Fruit fly (Drosophila melanogaster) whole organism, embryonic: ENCODE data around the gene Sox100B.

Experiments
- Ada2b ChIP-seq: fragments of 200-800 bp; sonication (Bioruptor generic); IDR thresholded peaks from 2 replicates; pipeline ENCODE4 v1.3.6; 2022; ENCODE audit warnings: missing biosample characterization, missing genetic modification characterization
- CG10267 ChIP-seq: fragments of 200-800 bp; sonication (Bioruptor generic); optimal IDR thresholded peaks from 2 replicates; lab custom pipeline; 2018; ENCODE audit warnings: missing biosample characterization, mild to moderate bottlenecking, missing genetic modification characterization, moderate library complexity
- CG10654 ChIP-seq: fragments of 200-800 bp; sonication (Bioruptor generic); optimal IDR thresholded peaks from 2 replicates; lab custom pipeline; 2016; ENCODE audit warnings: missing biosample characterization, missing genetic modification characterization
- CG10979 ChIP-seq: fragments of 200-800 bp; sonication (Bioruptor generic); optimal IDR thresholded peaks from 2 replicates; lab custom pipeline; 2018; ENCODE audit warnings: missing biosample characterization, mild to moderate bottlenecking, missing genetic modification characterization, moderate library complexity
- CG12744 ChIP-seq: fragments of 200-800 bp; sonication (Bioruptor generic); optimal IDR thresholded peaks from 2 replicates; lab custom pipeline; 2016; ENCODE audit warnings: missing biosample characterization, missing genetic modification characterization
- CG12942 ChIP-seq: fragments of 200-800 bp; sonication (Bioruptor generic); optimal IDR thresholded peaks from 3 replicates; lab custom pipeline; 2016; ENCODE audit warnings: missing biosample characterization, missing genetic modification characterization
- CG17568 ChIP-seq: fragments of 200-800 bp; sonication (Bioruptor generic); optimal IDR thresholded peaks from 2 replicates; lab custom pipeline; 2018; ENCODE audit warnings: missing biosample characterization, mild to moderate bottlenecking, missing genetic modification characterization, moderate library complexity
- CG2202 ChIP-seq: fragments of 200-800 bp; sonication (Bioruptor generic); optimal IDR thresholded peaks from 2 replicates; lab custom pipeline; 2018; ENCODE audit warnings: missing biosample characterization, mild to moderate bottlenecking, missing genetic modification characterization
- CG2889 ChIP-seq: fragments of 200-800 bp; sonication (Bioruptor generic); IDR thresholded peaks from 3 replicates; pipeline ENCODE4 v1.3.6; 2022; ENCODE audit warnings: missing biosample characterization, missing genetic modification characterization
- CG30020 ChIP-seq: fragments of 200-800 bp; optimal IDR thresholded peaks from 2 replicates; lab custom pipeline; 2019; ENCODE audit warnings: missing biosample characterization, mild to moderate bottlenecking, missing genetic modification characterization, moderate library complexity
- CG31224 ChIP-seq: fragments of 200-800 bp; sonication (Bioruptor generic); IDR thresholded peaks from 2 replicates; pipeline ENCODE4 v1.3.6; 2022; ENCODE audit warnings: missing biosample characterization, missing genetic modification characterization
- CG33557 ChIP-seq: fragments of 200-800 bp; sonication (Bioruptor generic); optimal IDR thresholded peaks from 2 replicates; lab custom pipeline; 2019; ENCODE audit warnings: missing biosample characterization, mild to moderate bottlenecking, missing genetic modification characterization, moderate library complexity
- CG4360 ChIP-seq: fragments of 200-800 bp; sonication (Bioruptor generic); IDR thresholded peaks from 2 replicates; pipeline ENCODE4 v1.3.6; 2022; ENCODE audit warnings: missing biosample characterization, missing genetic modification characterization
- CG4424 ChIP-seq: fragments of 200-800 bp; sonication (Bioruptor generic); optimal IDR thresholded peaks from 3 replicates; lab custom pipeline; 2016; ENCODE audit warnings: missing biosample characterization, missing genetic modification characterization
- CG6272 ChIP-seq: fragments of 200-800 bp; sonication (Bioruptor generic); IDR thresholded peaks from 2 replicates; pipeline ENCODE4 v1.3.6; 2022; ENCODE audit warnings: missing biosample characterization, missing genetic modification characterization
- CG6683 ChIP-seq: fragments of 200-800 bp; sonication (Bioruptor generic); optimal IDR thresholded peaks from 2 replicates; lab custom pipeline; 2017; ENCODE audit warnings: missing biosample characterization, mild to moderate bottlenecking, missing genetic modification characterization, missing genetic modification reagents
- CG7745 ChIP-seq: fragments of 200-800 bp; sonication (Bioruptor generic); optimal IDR thresholded peaks from 2 replicates; lab custom pipeline; 2018; ENCODE audit warnings: missing biosample characterization, mild to moderate bottlenecking, missing genetic modification characterization, moderate library complexity
- CG7928 ChIP-seq: fragments of 200-800 bp; sonication (Bioruptor generic); optimal IDR thresholded peaks from 2 replicates; lab custom pipeline; 2017; ENCODE audit warnings: missing biosample characterization, mild to moderate bottlenecking, missing genetic modification characterization
- CG7963 ChIP-seq: fragments of 200-800 bp; sonication (Bioruptor generic); IDR thresholded peaks from 3 replicates; pipeline ENCODE4 v1.3.6; 2022; ENCODE audit warnings: missing biosample characterization, missing genetic modification characterization; ENCODE audit not compliant: partially characterized antibody
- CG8388 ChIP-seq: fragments of 200-800 bp; sonication (Bioruptor generic); optimal IDR thresholded peaks from 2 replicates; lab custom pipeline; 2019; ENCODE audit warnings: missing biosample characterization, mild to moderate bottlenecking, missing genetic modification characterization, moderate library complexity
- CG9215 ChIP-seq: fragments of 200-800 bp; sonication (Bioruptor generic); IDR thresholded peaks from 2 replicates; pipeline ENCODE4 v1.3.6; 2022; ENCODE audit warnings: missing biosample characterization, missing genetic modification characterization
- CHES-1-like ChIP-seq: fragments of 200-800 bp; sonication (Bioruptor generic); optimal IDR thresholded peaks from 2 replicates; lab custom pipeline; 2016; ENCODE audit warnings: missing biosample characterization, missing genetic modification characterization
- CkIIα-i1 ChIP-seq: fragments of 200-800 bp; sonication (Bioruptor generic); IDR thresholded peaks from 2 replicates; pipeline ENCODE4 v1.3.6; 2022; ENCODE audit warnings: missing biosample characterization, missing genetic modification characterization
- D ChIP-seq, 2 experiments: fragments of 200-800 bp in 1 of 2; fragments of >200 bp in 1 of 2; sonication (Bioruptor generic) in 1 of 2; optimal IDR thresholded peaks; 2 replicates in 1 of 2; 3 replicates in 1 of 2; lab custom pipeline; 2017; ENCODE audit warnings: mild to moderate bottlenecking in 1 of 2, missing biosample characterization in 1 of 2, missing genetic modification characterization in 1 of 2, missing genetic modification reagents in 1 of 2
- D19A ChIP-seq: fragments of 200-800 bp; optimal IDR thresholded peaks from 3 replicates; lab custom pipeline; 2019; ENCODE audit warnings: missing biosample characterization, mild to moderate bottlenecking, missing genetic modification characterization, moderate library complexity
- D19B ChIP-seq: fragments of 200-800 bp; sonication (Bioruptor generic); optimal IDR thresholded peaks from 2 replicates; lab custom pipeline; 2017; ENCODE audit warnings: missing biosample characterization, mild to moderate bottlenecking, missing genetic modification characterization
- Dll ChIP-seq: fragments of 200-800 bp; sonication (Bioruptor generic); IDR thresholded peaks from 4 replicates; pipeline ENCODE4 v1.3.6; 2022; ENCODE audit warnings: missing biosample characterization, missing genetic modification characterization; ENCODE audit not compliant: partially characterized antibody
- Dp ChIP-seq: fragments of 200-800 bp; sonication (Bioruptor generic); optimal IDR thresholded peaks from 2 replicates; lab custom pipeline; 2018; ENCODE audit warnings: missing biosample characterization, mild to moderate bottlenecking, missing genetic modification characterization, moderate library complexity
- Fer1 ChIP-seq: fragments of 200-800 bp; sonication (Bioruptor generic); optimal IDR thresholded peaks from 2 replicates; lab custom pipeline; 2017; ENCODE audit warnings: missing biosample characterization, mild to moderate bottlenecking, missing genetic modification characterization
- HLH54F ChIP-seq: fragments of 200-800 bp; sonication (Bioruptor generic); optimal IDR thresholded peaks from 3 replicates; lab custom pipeline; 2016; ENCODE audit warnings: missing biosample characterization, missing genetic modification characterization
- Hr3 ChIP-seq: fragments of 200-800 bp; sonication (Bioruptor generic); optimal IDR thresholded peaks from 3 replicates; lab custom pipeline; 2016; ENCODE audit warnings: missing biosample characterization, missing genetic modification characterization
- Opbp ChIP-seq: fragments of 200-800 bp; sonication (Bioruptor generic); IDR thresholded peaks from 3 replicates; pipeline ENCODE4 v1.3.6; 2022; ENCODE audit warnings: missing biosample characterization, missing genetic modification characterization; ENCODE audit not compliant: partially characterized antibody
- Optix ChIP-seq: fragments of 200-800 bp; sonication (Bioruptor generic); IDR thresholded peaks from 3 replicates; pipeline ENCODE4 v1.3.6; 2022; ENCODE audit warnings: missing biosample characterization, missing genetic modification characterization
- PHDP ChIP-seq: fragments of 200-800 bp; sonication (Bioruptor generic); optimal IDR thresholded peaks from 3 replicates; lab custom pipeline; 2018; ENCODE audit warnings: missing biosample characterization, mild to moderate bottlenecking, missing genetic modification characterization, moderate library complexity
- YL-1 ChIP-seq: fragments of 200-800 bp; sonication (Bioruptor generic); optimal IDR thresholded peaks from 3 replicates; lab custom pipeline; 2017; ENCODE audit warnings: missing biosample characterization, mild to moderate bottlenecking, missing genetic modification characterization
- bab2 ChIP-seq: fragments of 200-800 bp; sonication (Bioruptor generic); optimal IDR thresholded peaks from 2 replicates; lab custom pipeline; 2016; ENCODE audit warnings: missing biosample characterization, missing genetic modification characterization
- cg ChIP-seq: fragments of 200-800 bp; sonication (Bioruptor generic); optimal IDR thresholded peaks from 3 replicates; lab custom pipeline; 2019; ENCODE audit warnings: missing biosample characterization, mild to moderate bottlenecking, missing genetic modification characterization, moderate library complexity
- chif ChIP-seq, 2 experiments: fragments of 200-800 bp; sonication (Bioruptor generic); optimal IDR thresholded peaks; 3 replicates each; lab custom pipeline; 2016; ENCODE audit warnings: missing biosample characterization in 2 of 2, missing genetic modification characterization in 2 of 2
- corto ChIP-seq: fragments of 200-800 bp; sonication (Bioruptor generic); optimal IDR thresholded peaks from 2 replicates; lab custom pipeline; 2016; ENCODE audit warnings: missing biosample characterization, mild to moderate bottlenecking, missing genetic modification characterization, moderate library complexity
- dmrt11E ChIP-seq: fragments of 200-800 bp; sonication (Bioruptor generic); optimal IDR thresholded peaks from 3 replicates; lab custom pipeline; 2018; ENCODE audit warnings: missing biosample characterization, mild to moderate bottlenecking, missing genetic modification characterization, moderate library complexity
- fd102C ChIP-seq: fragments of 200-800 bp; sonication (Bioruptor generic); optimal IDR thresholded peaks from 2 replicates; lab custom pipeline; 2018; ENCODE audit warnings: missing biosample characterization, mild to moderate bottlenecking, missing genetic modification characterization, moderate library complexity
- gfzf ChIP-seq: fragments of 200-800 bp; sonication (Bioruptor generic); optimal IDR thresholded peaks from 2 replicates; lab custom pipeline; 2016; ENCODE audit warnings: missing biosample characterization, mild to moderate bottlenecking, missing genetic modification characterization, moderate library complexity
- her ChIP-seq: fragments of 200-800 bp; sonication (Bioruptor generic); optimal IDR thresholded peaks from 2 replicates; lab custom pipeline; 2016; ENCODE audit warnings: missing biosample characterization, missing genetic modification characterization
- lab ChIP-seq: fragments of 200-800 bp; sonication (Bioruptor generic); optimal IDR thresholded peaks from 3 replicates; lab custom pipeline; 2017; ENCODE audit warnings: missing biosample characterization, missing genetic modification characterization, mild to moderate bottlenecking, moderate library complexity, missing genetic modification reagents
- nerfin-2 ChIP-seq: fragments of 200-800 bp; sonication (Bioruptor generic); IDR thresholded peaks from 2 replicates; pipeline ENCODE4 v1.3.6; 2022; ENCODE audit warnings: missing biosample characterization, missing genetic modification characterization; ENCODE audit not compliant: partially characterized antibody
- pnt ChIP-seq: fragments of 200-800 bp; sonication (Bioruptor generic); optimal IDR thresholded peaks from 3 replicates; lab custom pipeline; 2016; ENCODE audit warnings: missing biosample characterization, missing genetic modification characterization
- scrt ChIP-seq: fragments of 200-800 bp; sonication (Bioruptor generic); optimal IDR thresholded peaks from 2 replicates; lab custom pipeline; 2018; ENCODE audit warnings: missing biosample characterization, mild to moderate bottlenecking, missing genetic modification characterization, moderate library complexity
- sqz ChIP-seq: fragments of 200-800 bp; sonication (Bioruptor generic); optimal IDR thresholded peaks from 3 replicates; lab custom pipeline; 2018; ENCODE audit warnings: missing biosample characterization, mild to moderate bottlenecking, missing genetic modification characterization
- toy ChIP-seq: fragments of 200-800 bp; sonication (Bioruptor generic); IDR thresholded peaks from 2 replicates; pipeline ENCODE4 v1.3.6; 2022; ENCODE audit warnings: missing biosample characterization, missing genetic modification characterization
- zf30C ChIP-seq: fragments of 200-800 bp; sonication (Bioruptor generic); optimal IDR thresholded peaks from 3 replicates; lab custom pipeline; 2018; ENCODE audit warnings: missing biosample characterization, mild to moderate bottlenecking, missing genetic modification characterization

Gene Sox100B

dm6 chr3R:31053784-31054221 lies 11.2 kb upstream of the Sox100B start, which contains the start of gene Chchd3 (continued):
- TF ChIP-seq CG4360 (GFP tag; lab: Robert Waterston, UW): peak; percentile 69
- TF ChIP-seq corto (GFP tag; lab: Kevin White, UChicago): no peak
- TF ChIP-seq gfzf (GFP tag; lab: Kevin White, UChicago): peak; percentile 92
- TF ChIP-seq D (optimal IDR thresholded peaks at IDR 0.05; lab: Kevin White, UChicago): peak; percentile 62
- no peak for TF ChIP-seq D (GFP tag; optimal IDR thresholded peaks at IDR 0.05; lab: Kevin White, UChicago)
- TF ChIP-seq dmrt11E: no peak
- TF ChIP-seq CHES-1-like (GFP tag; lab: Kevin White, UChicago): peak; percentile 48
- peak; percentile 6 for TF ChIP-seq her (GFP tag; lab: Kevin White, UChicago)
- no peak for TF ChIP-seq PHDP (tag; lab: Kevin White, UChicago)
- no peak for TF ChIP-seq CG8388 (GFP tag; lab: Kevin White, UChicago)
- no peak for TF ChIP-seq nerfin-2
- no peak for TF ChIP-seq D19A (tag; lab: Kevin White, UChicago)
- no peak for TF ChIP-seq CG9215 (GFP tag; lab: Robert Waterston, UW)
- TF ChIP-seq toy (GFP tag; lab: Robert Waterston, UW): no peak
- peak; percentile 78 for TF ChIP-seq Dp (GFP tag; lab: Kevin White, UChicago)
- TF ChIP-seq fd102C (GFP tag; lab: Kevin White, UChicago): no peak
- no peak for TF ChIP-seq zf30C (GFP tag; lab: Kevin White, UChicago)
- no peak for TF ChIP-seq CG7963
- no peak for TF ChIP-seq CG10654 (GFP tag; lab: Kevin White, UChicago)
- TF ChIP-seq CkIIα-i1 (GFP tag; lab: Robert Waterston, UW): no peak
- TF ChIP-seq Optix (GFP tag; lab: Robert Waterston, UW): no peak
- no peak for TF ChIP-seq Ada2b (GFP tag; lab: Robert Waterston, UW)
- peak; percentile 6 for TF ChIP-seq CG10979 (tag; lab: Kevin White, UChicago)
- no peak for TF ChIP-seq D19B (GFP tag; lab: Kevin White, UChicago)
- TF ChIP-seq sqz (GFP tag; lab: Kevin White, UChicago): no peak
- peak; percentile 93 for TF ChIP-seq CG7928 (GFP tag; lab: Kevin White, UChicago)
- TF ChIP-seq Dll (GFP tag; lab: Robert Waterston, UW): no peak
- no peak for TF ChIP-seq CG2202
- TF ChIP-seq CG7745: no peak
- no peak for TF ChIP-seq CG31224 (GFP tag; lab: Robert Waterston, UW)
- no peak for TF ChIP-seq CG30020
- TF ChIP-seq cg (GFP tag; lab: Kevin White, UChicago): no peak
- TF ChIP-seq CG10267 (tag; lab: Kevin White, UChicago): no peak
- no peak for TF ChIP-seq Fer1 (GFP tag; lab: Kevin White, UChicago)
- no peak for TF ChIP-seq CG6272 (GFP tag; lab: Robert Waterston, UW)
- TF ChIP-seq lab: peak; percentile 15
- TF ChIP-seq pnt: no peak
- no peak for TF ChIP-seq Hr3
- TF ChIP-seq bab2 (GFP tag; lab: Kevin White, UChicago): no peak
- TF ChIP-seq YL-1 (GFP tag; lab: Kevin White, UChicago): peak; percentile 83
- peak; percentile 43; the same call in 2 of the 3 replicates for TF ChIP-seq Opbp (GFP tag; lab: Robert Waterston, UW)
- TF ChIP-seq chif (GFP tag; optimal IDR thresholded peaks at IDR 0.05; lab: Kevin White, UChicago): no peak
- no peak for TF ChIP-seq CG4424 (GFP tag; lab: Kevin White, UChicago)
- no peak for TF ChIP-seq CG12942
- no peak for TF ChIP-seq CG2889 (GFP tag; lab: Robert Waterston, UW)
- TF ChIP-seq CG12744 (GFP tag; lab: Kevin White, UChicago): no peak
- no peak for TF ChIP-seq CG17568 (GFP tag; lab: Kevin White, UChicago)
- TF ChIP-seq CG6683 (GFP tag; lab: Kevin White, UChicago): no peak
- TF ChIP-seq HLH54F: peak; percentile 35
- peak; percentile 1 for TF ChIP-seq CG33557
- TF ChIP-seq scrt (GFP tag; lab: Kevin White, UChicago): no peak
